Fruit fly (Drosophila melanogaster): Measurements from ENCODE around the gene lsn.
A peak's percentile ranks its signal among the peaks of the same experiment; 100 is the strongest.

The lsn gene

dm6 chr3R:21822562-21822933 is 42.4 kb upstream of the lsn start, which contains the start of gene CASK (continued):
- TF ChIP-seq CG4617 (GFP tag; optimal IDR thresholded peaks at IDR 0.05; ENCODE audit: borderline replicate concordance) (peak; percentile 39), Hr39 (optimal IDR thresholded peaks at IDR 0.05) (no peak), az2 (GFP tag; optimal IDR thresholded peaks at IDR 0.05) (peak; percentile 11), Ets65A (GFP tag) (no peak), pita (GFP tag; optimal IDR thresholded peaks at IDR 0.05) (peak; percentile 33), CG13775 (GFP tag; optimal IDR thresholded peaks at IDR 0.05) (no peak), chif (GFP tag; optimal IDR thresholded peaks at IDR 0.05) (peak in 1 of 2 experiments; percentile 9), oc (tag; optimal IDR thresholded peaks at IDR 0.05) (no peak), CG17361 (GFP tag; IDR thresholded peaks at IDR 0.05) (peak; percentile 16; the same call in 1 of the 3 replicates), wdn (GFP tag; IDR thresholded peaks at IDR 0.05) (no peak), kah (GFP tag; optimal IDR thresholded peaks at IDR 0.05) (no peak), CG2116 (GFP tag; optimal IDR thresholded peaks at IDR 0.05) (peak; percentile 5), CTCF (GFP tag; optimal IDR thresholded peaks at IDR 0.05) (no peak), Dref (GFP tag; IDR thresholded peaks at IDR 0.05) (no peak), Dp (GFP tag; optimal IDR thresholded peaks at IDR 0.05) (peak; percentile 87), CG17802 (tag; optimal IDR thresholded peaks at IDR 0.05) (no peak), cas (GFP tag; IDR thresholded peaks at IDR 0.05) (no peak), gem (tag; optimal IDR thresholded peaks at IDR 0.05) (peak; percentile 29), Hr3 (GFP tag; optimal IDR thresholded peaks at IDR 0.05) (no peak), CoRest (tag; optimal IDR thresholded peaks at IDR 0.05) (peak; percentile 43), Dip2 (GFP tag; IDR thresholded peaks at IDR 0.05) (no peak), Dfd (GFP tag; optimal IDR thresholded peaks at IDR 0.05) (no peak), CG18599 (GFP tag; optimal IDR thresholded peaks at IDR 0.05) (no peak), Ada2b (GFP tag; IDR thresholded peaks at IDR 0.05) (no peak), CG18262 (tag; optimal IDR thresholded peaks at IDR 0.05) (no peak), gfzf (GFP tag; optimal IDR thresholded peaks at IDR 0.05) (peak; percentile 86), toy (GFP tag; IDR thresholded peaks at IDR 0.05) (no peak), CG12744 (GFP tag; optimal IDR thresholded peaks at IDR 0.05) (no peak), CG3163 (GFP tag; optimal IDR thresholded peaks at IDR 0.05) (peak; percentile 12), dmrt99B (tag; optimal IDR thresholded peaks at IDR 0.05) (no peak), Sin3A (optimal IDR thresholded peaks at IDR 0.05) (peak; percentile 48), CG14860 (GFP tag; IDR thresholded peaks at IDR 0.05; ENCODE audit: partially characterized antibody) (peak; percentile 4; the same call in 1 of the 3 replicates), CG11085 (GFP tag; IDR thresholded peaks at IDR 0.05) (no peak), CG12659 (GFP tag; optimal IDR thresholded peaks at IDR 0.05) (peak; percentile 43), sd (tag; optimal IDR thresholded peaks at IDR 0.05) (peak; percentile 63), ase (GFP tag; IDR thresholded peaks at IDR 0.05) (no peak), CG1647 (GFP tag; optimal IDR thresholded peaks at IDR 0.05) (no peak), Lpt (GFP tag; optimal IDR thresholded peaks at IDR 0.05) (no peak), CG2120 (GFP tag; optimal IDR thresholded peaks at IDR 0.05) (peak; percentile 24), CrebB (tag; optimal IDR thresholded peaks at IDR 0.05) (no peak), CG17328 (GFP tag; IDR thresholded peaks at IDR 0.05) (no peak), nom (GFP tag; optimal IDR thresholded peaks at IDR 0.05) (no peak), CG7556 (GFP tag; optimal IDR thresholded peaks at IDR 0.05) (no peak), PHDP (tag; optimal IDR thresholded peaks at IDR 0.05) (no peak), CG7372 (GFP tag; IDR thresholded peaks at IDR 0.05) (no peak), insv (GFP tag; optimal IDR thresholded peaks at IDR 0.05) (peak in 1 of 2 experiments; percentile 12), CG4404 (GFP tag; IDR thresholded peaks at IDR 0.05) (no peak), HmgD (GFP tag; optimal IDR thresholded peaks at IDR 0.05) (peak; percentile 8), row (GFP tag; IDR thresholded peaks at IDR 0.05) (peak; percentile 73), onecut (GFP tag; IDR thresholded peaks at IDR 0.05) (peak; percentile 37), Nf-YA (GFP tag; IDR thresholded peaks at IDR 0.05) (no peak), CG7963 (GFP tag; IDR thresholded peaks at IDR 0.05; ENCODE audit: partially characterized antibody) (no peak), phol (tag; optimal IDR thresholded peaks at IDR 0.05) (peak; percentile 15)
